Worm (Caenorhabditis elegans) whole organism, L1 larva: ENCODE results near the gene ttr-40.

Experiments used
- C16A3.4 ChIP-seq: fragments of 150-350 bp; optimal IDR thresholded peaks from 2 replicates; lab custom pipeline; 2014; ENCODE audit warnings: missing biosample characterization, missing genetic modification characterization
- F16B12.6 ChIP-seq: fragments of 150-350 bp; optimal IDR thresholded peaks from 2 replicates; lab custom pipeline; 2014; ENCODE audit warnings: missing biosample characterization, missing genetic modification characterization
- alr-1 ChIP-seq: fragments of 200-800 bp; sonication (Bioruptor generic); optimal IDR thresholded peaks from 2 replicates; lab custom pipeline; 2018; ENCODE audit warnings: borderline replicate concordance, mild to moderate bottlenecking, missing genetic modification characterization, missing compliant biosample characterization
- blmp-1 ChIP-seq: fragments of 150-350 bp; optimal IDR thresholded peaks from 2 replicates; lab custom pipeline; 2014; ENCODE audit warnings: missing biosample characterization, missing genetic modification characterization
- ceh-8 ChIP-seq: fragments of 200-800 bp; sonication (Bioruptor generic); optimal IDR thresholded peaks from 2 replicates; lab custom pipeline; 2018; ENCODE audit warnings: mild to moderate bottlenecking, missing genetic modification characterization, moderate library complexity, missing compliant biosample characterization
- ceh-82 ChIP-seq, 3 experiments: fragments of 150-350 bp in 1 of 3; sonication (generic microtip) in 2 of 3; optimal IDR thresholded peaks; 2 replicates each; lab custom pipeline; 2014 to 2017; ENCODE audit warnings: missing biosample characterization in 3 of 3, missing genetic modification characterization in 3 of 3
- ceh-88 ChIP-seq: fragments of 200-800 bp; sonication (Bioruptor generic); IDR thresholded peaks from 2 replicates; pipeline ENCODE4 v1.3.6; 2022; ENCODE audit warnings: missing genetic modification characterization, missing compliant biosample characterization
- efl-1 ChIP-seq, 4 experiments: fragments of 150-350 bp; optimal IDR thresholded peaks in 3 of 4; peaks in 1 of 4; 1 replicate in 1 of 4; 2 replicates in 3 of 4; lab custom pipeline; 2014; ENCODE audit warnings: missing biosample characterization in 2 of 4, missing genetic modification characterization in 2 of 4, missing genetic modification reagents in 2 of 4
- elt-2 ChIP-seq: sonication (generic microtip); optimal IDR thresholded peaks from 2 replicates; lab custom pipeline; 2016; ENCODE audit warnings: missing genetic modification characterization, mild to moderate bottlenecking, inconsistent platforms, missing compliant biosample characterization, missing genetic modification reagents
- elt-3 ChIP-seq, 6 experiments: fragments of 150-350 bp in 1 of 6; sonication (generic microtip); optimal IDR thresholded peaks; 2 replicates each; lab custom pipeline; 2017 to 2018; ENCODE audit warnings: missing biosample characterization in 6 of 6, missing genetic modification characterization in 6 of 6, inconsistent platforms in 1 of 6
- fos-1 ChIP-seq: fragments of 150-350 bp; optimal IDR thresholded peaks from 2 replicates; lab custom pipeline; 2014; ENCODE audit warnings: missing biosample characterization, missing genetic modification characterization
- grh-1 ChIP-seq: fragments of 200-800 bp; sonication (Bioruptor generic); IDR thresholded peaks from 2 replicates; pipeline ENCODE4 v1.3.6; 2022; ENCODE audit warnings: missing genetic modification reagents, missing genetic modification characterization, missing compliant biosample characterization
- hlh-4 ChIP-seq: sonication (generic microtip); optimal IDR thresholded peaks from 2 replicates; lab custom pipeline; 2016; ENCODE audit warnings: mild to moderate bottlenecking, missing genetic modification characterization, missing compliant biosample characterization
- lin-14 ChIP-seq: fragments of 200-800 bp; sonication (Bioruptor generic); optimal IDR thresholded peaks from 2 replicates; lab custom pipeline; 2018; ENCODE audit warnings: mild to moderate bottlenecking, missing genetic modification characterization, moderate library complexity, missing compliant biosample characterization
- lin-35 ChIP-seq, 2 experiments: fragments of 150-350 bp; optimal IDR thresholded peaks; 2 replicates each; lab custom pipeline; 2014; ENCODE audit warnings: missing biosample characterization in 2 of 2, missing genetic modification characterization in 2 of 2, missing genetic modification reagents in 2 of 2
- lir-3 ChIP-seq: sonication (generic microtip); optimal IDR thresholded peaks from 2 replicates; lab custom pipeline; 2016; ENCODE audit warnings: mild to moderate bottlenecking, missing genetic modification characterization, moderate library complexity, missing compliant biosample characterization; ENCODE audit not compliant: poor library complexity
- mep-1 ChIP-seq: fragments of 150-350 bp; optimal IDR thresholded peaks from 2 replicates; lab custom pipeline; 2014; ENCODE audit warnings: missing biosample characterization, missing genetic modification characterization
- nhr-11 ChIP-seq: fragments of 150-350 bp; optimal IDR thresholded peaks from 2 replicates; lab custom pipeline; 2014; ENCODE audit warnings: missing biosample characterization, missing genetic modification characterization
- nhr-19 ChIP-seq: fragments of 200-800 bp; sonication (Bioruptor generic); conservative IDR thresholded peaks from 2 replicates; pipeline ENCODE4 v1.3.6; 2022; ENCODE audit warnings: missing genetic modification characterization, missing compliant biosample characterization
- nhr-20 ChIP-seq: sonication (generic microtip); optimal IDR thresholded peaks from 2 replicates; lab custom pipeline; 2016; ENCODE audit warnings: mild to moderate bottlenecking, missing genetic modification characterization, missing compliant biosample characterization
- nhr-47 ChIP-seq: sonication (generic microtip); optimal IDR thresholded peaks from 2 replicates; lab custom pipeline; 2016; ENCODE audit warnings: mild to moderate bottlenecking, missing genetic modification characterization, moderate library complexity, missing compliant biosample characterization
- nhr-71 ChIP-seq: sonication (generic microtip); optimal IDR thresholded peaks from 2 replicates; lab custom pipeline; 2016; ENCODE audit warnings: mild to moderate bottlenecking, missing genetic modification characterization, moderate library complexity, missing compliant biosample characterization
- nhr-76 ChIP-seq: sonication (generic microtip); optimal IDR thresholded peaks from 2 replicates; lab custom pipeline; 2017; ENCODE audit warnings: missing biosample characterization, missing genetic modification characterization
- nhr-84 ChIP-seq: sonication (generic microtip); optimal IDR thresholded peaks from 2 replicates; lab custom pipeline; 2017; ENCODE audit warnings: missing biosample characterization, missing genetic modification characterization
- nhr-85 ChIP-seq: sonication (generic microtip); peaks from one replicate; lab custom pipeline; 2016; ENCODE audit warnings: missing genetic modification characterization, inconsistent platforms, missing compliant biosample characterization
- nhr-90 ChIP-seq: sonication (generic microtip); optimal IDR thresholded peaks from 2 replicates; lab custom pipeline; 2016; ENCODE audit warnings: mild to moderate bottlenecking, missing genetic modification characterization, missing compliant biosample characterization; ENCODE audit not compliant: poor library complexity
- pag-3 ChIP-seq: sonication (generic microtip); optimal IDR thresholded peaks from 2 replicates; lab custom pipeline; 2017; ENCODE audit warnings: missing genetic modification characterization, mild to moderate bottlenecking, missing compliant biosample characterization, antibody characterized with exemption, borderline replicate concordance; ENCODE audit not compliant: insufficient read depth
- pqm-1 ChIP-seq: sonication (generic microtip); optimal IDR thresholded peaks from 3 replicates; lab custom pipeline; 2017; ENCODE audit warnings: missing biosample characterization, missing genetic modification characterization
- rnt-1 ChIP-seq: sonication (generic microtip); optimal IDR thresholded peaks from 2 replicates; lab custom pipeline; 2016; ENCODE audit warnings: mild to moderate bottlenecking, missing genetic modification characterization, moderate library complexity, missing compliant biosample characterization
- skn-1 ChIP-seq: fragments of 150-350 bp; optimal IDR thresholded peaks from 2 replicates; lab custom pipeline; 2014; ENCODE audit warnings: missing biosample characterization, missing genetic modification characterization
- snpc-4 ChIP-seq: fragments of 150-350 bp; optimal IDR thresholded peaks from 2 replicates; lab custom pipeline; 2014; ENCODE audit warnings: missing biosample characterization, missing genetic modification characterization
- snu-23 ChIP-seq: sonication (generic microtip); optimal IDR thresholded peaks from 2 replicates; lab custom pipeline; 2016; ENCODE audit warnings: missing genetic modification characterization, missing compliant biosample characterization
- swsn-7 ChIP-seq: sonication (generic microtip); optimal IDR thresholded peaks from 2 replicates; lab custom pipeline; 2016; ENCODE audit warnings: missing genetic modification characterization, missing compliant biosample characterization
- tbx-2 ChIP-seq: sonication (generic microtip); optimal IDR thresholded peaks from 2 replicates; lab custom pipeline; 2016; ENCODE audit warnings: missing genetic modification characterization, missing compliant biosample characterization
- tlp-1 ChIP-seq: fragments of 150-350 bp; optimal IDR thresholded peaks from 2 replicates; lab custom pipeline; 2014; ENCODE audit warnings: missing biosample characterization, missing genetic modification characterization
- unc-130 ChIP-seq: fragments of 150-350 bp; optimal IDR thresholded peaks from 2 replicates; lab custom pipeline; 2017; ENCODE audit warnings: missing biosample characterization, missing genetic modification characterization, inconsistent platforms
- unc-62 ChIP-seq: fragments of 150-350 bp; optimal IDR thresholded peaks from 2 replicates; lab custom pipeline; 2014; ENCODE audit warnings: missing biosample characterization, missing genetic modification reagents, missing genetic modification characterization
- unc-98 ChIP-seq: fragments of 200-800 bp; sonication (Bioruptor generic); IDR thresholded peaks from 2 replicates; pipeline ENCODE4 v1.3.6; 2022; ENCODE audit warnings: missing genetic modification characterization, missing compliant biosample characterization
- vab-15 ChIP-seq: sonication (generic microtip); optimal IDR thresholded peaks from 2 replicates; lab custom pipeline; 2017; ENCODE audit warnings: missing genotype, mild to moderate bottlenecking, missing genetic modification characterization, missing compliant biosample characterization
- zip-4 ChIP-seq: fragments of 200-800 bp; sonication (Bioruptor generic); optimal IDR thresholded peaks from 2 replicates; lab custom pipeline; 2018; ENCODE audit warnings: mild to moderate bottlenecking, missing genetic modification characterization, moderate library complexity, missing compliant biosample characterization
- ztf-11 ChIP-seq, 2 experiments: sonication (generic microtip); optimal IDR thresholded peaks; 2 replicates each; lab custom pipeline; 2016 to 2017; ENCODE audit warnings: missing genetic modification characterization in 2 of 2, missing biosample characterization in 1 of 2, missing compliant biosample characterization in 1 of 2

Gene ttr-40

DNA sequence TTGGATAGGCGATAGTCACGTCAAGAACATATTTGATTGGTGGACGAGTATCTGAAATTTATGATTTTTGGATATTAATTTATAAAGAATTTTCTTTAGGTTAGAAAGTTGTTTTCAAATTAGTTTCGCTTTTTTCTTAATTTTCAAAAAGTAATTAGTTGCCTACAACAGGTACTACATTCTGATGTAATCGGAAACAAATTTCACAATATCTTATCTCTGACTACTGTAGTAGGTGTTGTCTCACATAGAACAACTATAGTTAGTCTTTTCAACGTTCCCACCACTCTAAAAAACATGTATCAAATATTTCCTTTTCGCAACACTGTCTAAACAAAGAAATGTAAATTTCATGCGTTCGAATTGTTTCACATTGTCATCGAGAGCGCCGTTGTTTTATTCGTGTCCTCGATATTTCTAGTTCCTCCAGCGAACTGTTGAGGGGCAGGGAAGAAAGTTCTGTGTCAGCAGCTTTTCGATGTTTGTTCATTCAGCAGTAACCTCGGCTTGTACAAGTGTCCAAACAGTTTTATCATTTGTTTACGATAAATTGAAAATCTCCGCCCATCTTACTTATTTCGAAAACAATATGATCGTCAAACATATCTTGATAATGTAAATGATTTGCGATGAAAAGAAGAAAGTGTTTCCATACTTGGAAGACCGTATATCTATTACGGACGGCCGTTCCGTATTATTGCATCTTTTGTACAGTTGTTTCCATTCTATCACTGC, 25.9 kb downstream of the ttr-40 start:
- TF ChIP-seq blmp-1 (tag; lab: Kevin White, UChicago), result peak; percentile 36
- no peak for TF ChIP-seq vab-15 (tag; lab: Kevin White, UChicago)
- TF ChIP-seq skn-1, result no peak
- TF ChIP-seq efl-1 (optimal IDR thresholded peaks at IDR 0.05; lab: Kevin White, UChicago), result no peak
- peak in 1 of 2 experiments; percentile 63 for TF ChIP-seq efl-1 (GFP tag; optimal IDR thresholded peaks at IDR 0.05 in 1 of 2; lab: Kevin White, UChicago)
- TF ChIP-seq nhr-19 (GFP tag; lab: Robert Waterston, UW), result no peak

DNA sequence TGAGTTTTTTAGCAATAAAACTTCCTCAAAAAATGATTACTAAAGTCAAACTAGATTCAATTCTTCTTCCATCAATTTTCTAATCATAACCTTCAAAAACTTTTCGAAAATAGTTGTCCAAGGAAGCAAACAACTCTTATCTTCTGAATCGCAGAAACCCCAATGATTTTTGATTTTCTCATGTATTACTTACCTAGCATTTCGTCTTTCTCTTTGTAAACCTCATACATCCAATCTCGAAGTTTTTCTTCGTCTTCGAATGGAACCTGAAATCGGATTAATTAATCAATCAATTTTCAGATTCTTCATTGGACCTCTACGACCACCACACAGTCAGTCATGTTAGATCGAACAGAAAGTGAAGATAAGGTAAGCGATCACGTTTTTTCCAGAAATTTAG, 26.6 kb downstream of the ttr-40 start, which contains the start of gene K07B1.4:
K07B1.4 (plus strand) TSS at position 301 of the 400 bp plus-strand sequence.
- TF ChIP-seq ztf-11 (tag; optimal IDR thresholded peaks at IDR 0.05; lab: Kevin White, UChicago), result no peak
- TF ChIP-seq pag-3, result no peak
- no peak for TF ChIP-seq unc-62 (GFP tag; lab: Kevin White, UChicago)
- TF ChIP-seq zip-4 (GFP tag; lab: Kevin White, UChicago), result no peak
- TF ChIP-seq lir-3 (tag; lab: Kevin White, UChicago), result no peak
- TF ChIP-seq nhr-20 (tag; lab: Kevin White, UChicago), result no peak
- TF ChIP-seq ceh-8 (GFP tag; lab: Kevin White, UChicago), result no peak
- no peak for TF ChIP-seq mep-1 (tag; lab: Kevin White, UChicago)
- no peak for TF ChIP-seq nhr-11 (tag; lab: Kevin White, UChicago)
- TF ChIP-seq nhr-90 (tag; lab: Kevin White, UChicago), result no peak
- TF ChIP-seq F16B12.6 (tag; lab: Kevin White, UChicago), result no peak

DNA sequence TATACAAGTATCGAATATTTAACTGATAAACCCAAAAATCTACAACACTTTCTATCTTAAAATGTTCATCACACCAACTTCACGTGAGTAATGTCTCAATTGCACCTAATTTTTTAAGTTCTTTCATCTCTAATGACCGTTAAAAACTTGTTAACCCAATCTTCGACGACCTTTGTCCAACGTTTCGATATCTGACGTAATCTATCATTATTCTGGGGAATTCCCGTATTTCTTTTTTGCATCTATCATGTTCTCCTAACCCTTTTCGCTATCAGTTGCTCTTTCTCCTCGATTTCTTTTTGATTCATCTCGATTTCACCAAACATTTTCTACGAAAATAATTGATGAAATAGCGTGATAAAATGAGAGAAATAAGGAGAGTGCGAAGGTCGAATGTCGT, 27.6 kb downstream of the ttr-40 start:
- peak; percentile 4 for TF ChIP-seq mep-1 (tag; lab: Kevin White, UChicago)
- no peak for TF ChIP-seq grh-1 (GFP tag; lab: Robert Waterston, UW)
- peak; percentile 15 for TF ChIP-seq nhr-20 (tag; lab: Kevin White, UChicago)
- TF ChIP-seq nhr-84, result no peak
- TF ChIP-seq lin-14 (GFP tag; lab: Kevin White, UChicago), result peak; percentile 45
- TF ChIP-seq efl-1 (optimal IDR thresholded peaks at IDR 0.05; lab: Kevin White, UChicago), result no peak
- TF ChIP-seq efl-1 (GFP tag; optimal IDR thresholded peaks at IDR 0.05 in 1 of 2; lab: Kevin White, UChicago), result no peak
- TF ChIP-seq nhr-76, result no peak
- TF ChIP-seq elt-3 (tag; optimal IDR thresholded peaks at IDR 0.05; lab: Kevin White, UChicago), result peak in 3 of 6 experiments; percentile 16 to 40 (median 23)
- no peak for TF ChIP-seq ceh-82 (tag; optimal IDR thresholded peaks at IDR 0.05; lab: Kevin White, UChicago)
- TF ChIP-seq snu-23 (GFP tag; lab: Kevin White, UChicago), result peak; percentile 15
- TF ChIP-seq nhr-47 (tag; lab: Kevin White, UChicago), result no peak
- TF ChIP-seq blmp-1 (tag; lab: Kevin White, UChicago), result peak; percentile 51
- peak; percentile 71 for TF ChIP-seq nhr-85 (tag; lab: Kevin White, UChicago)
- peak; percentile 23 for TF ChIP-seq elt-2 (tag; lab: Kevin White, UChicago)
- peak; percentile 13 for TF ChIP-seq nhr-71 (tag; lab: Kevin White, UChicago)
- TF ChIP-seq snpc-4, result no peak
- no peak for TF ChIP-seq tbx-2 (tag; lab: Kevin White, UChicago)

DNA sequence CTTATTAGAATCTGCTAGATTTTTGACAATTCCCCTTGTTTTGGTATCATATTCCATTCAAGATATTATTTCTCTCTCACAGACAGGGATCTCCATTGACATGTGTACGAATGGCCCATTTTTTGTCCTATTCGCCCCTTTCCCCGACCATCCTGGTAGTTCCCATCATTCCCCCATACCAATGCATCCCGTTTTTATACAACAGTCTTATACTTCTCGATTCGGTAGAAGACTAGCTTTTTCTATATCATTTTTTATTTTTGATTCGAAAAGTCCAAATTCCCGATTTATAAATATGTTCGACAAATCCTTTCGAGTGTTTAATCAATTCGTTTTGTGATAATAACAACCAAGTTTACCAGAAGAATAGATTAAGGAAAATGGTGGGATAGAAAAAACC, 28.4 kb downstream of the ttr-40 start:
- no peak for TF ChIP-seq unc-130 (tag; lab: Kevin White, UChicago)
- no peak for TF ChIP-seq pag-3
- no peak for TF ChIP-seq efl-1 (optimal IDR thresholded peaks at IDR 0.05; lab: Kevin White, UChicago)
- TF ChIP-seq efl-1 (GFP tag; optimal IDR thresholded peaks at IDR 0.05 in 1 of 2; lab: Kevin White, UChicago), result no peak
- no peak for TF ChIP-seq nhr-47 (tag; lab: Kevin White, UChicago)
- TF ChIP-seq fos-1 (tag; lab: Kevin White, UChicago), result no peak
- TF ChIP-seq rnt-1 (tag; lab: Kevin White, UChicago), result no peak
- TF ChIP-seq pqm-1 (tag; lab: Kevin White, UChicago), result no peak
- TF ChIP-seq hlh-4 (tag; lab: Kevin White, UChicago), result no peak
- no peak for TF ChIP-seq ceh-88 (GFP tag; lab: Robert Waterston, UW)
- no peak for TF ChIP-seq swsn-7 (tag; lab: Kevin White, UChicago)
- no peak for TF ChIP-seq unc-98 (GFP tag; lab: Robert Waterston, UW)
- TF ChIP-seq nhr-85 (tag; lab: Kevin White, UChicago), result no peak
- no peak for TF ChIP-seq tlp-1 (tag; lab: Kevin White, UChicago)
- no peak for TF ChIP-seq C16A3.4 (tag; lab: Kevin White, UChicago)
- no peak for TF ChIP-seq nhr-71 (tag; lab: Kevin White, UChicago)
- no peak for TF ChIP-seq alr-1 (tag; lab: Kevin White, UChicago)
- no peak for TF ChIP-seq lin-35 (GFP tag; optimal IDR thresholded peaks at IDR 0.05; lab: Kevin White, UChicago)
